Fruit fly (Drosophila melanogaster): Measurements from ENCODE around the gene Top2.

DNA sequence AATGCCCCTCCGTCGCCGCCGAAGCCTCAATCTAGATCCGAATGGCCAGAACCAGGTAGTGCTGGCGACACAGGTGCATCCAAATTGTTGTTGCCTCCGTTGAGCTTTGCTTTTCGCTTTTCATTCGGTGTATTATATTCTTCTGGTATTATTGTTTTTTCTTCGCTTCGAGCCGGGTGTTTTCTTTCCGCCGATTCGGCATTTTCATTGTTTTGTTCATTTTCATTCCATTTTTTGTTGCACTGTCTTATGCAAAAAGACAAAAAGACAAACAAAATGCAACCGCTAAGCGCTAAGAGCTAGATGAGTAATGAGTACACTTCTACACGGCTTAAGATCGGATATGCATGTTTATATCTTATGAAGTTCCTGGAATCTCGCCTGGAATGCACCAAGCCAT is 19.0 kb upstream of the Top2 start:
- TF ChIP-seq CG11902 (GFP tag; optimal IDR thresholded peaks at IDR 0.05) (no peak), net (GFP tag; optimal IDR thresholded peaks at IDR 0.05) (no peak)

All from whole organism, prepupa.